Fruit fly (Drosophila melanogaster): ENCODE data around the gene Mettl14.

Mettl14 gene

DNA sequence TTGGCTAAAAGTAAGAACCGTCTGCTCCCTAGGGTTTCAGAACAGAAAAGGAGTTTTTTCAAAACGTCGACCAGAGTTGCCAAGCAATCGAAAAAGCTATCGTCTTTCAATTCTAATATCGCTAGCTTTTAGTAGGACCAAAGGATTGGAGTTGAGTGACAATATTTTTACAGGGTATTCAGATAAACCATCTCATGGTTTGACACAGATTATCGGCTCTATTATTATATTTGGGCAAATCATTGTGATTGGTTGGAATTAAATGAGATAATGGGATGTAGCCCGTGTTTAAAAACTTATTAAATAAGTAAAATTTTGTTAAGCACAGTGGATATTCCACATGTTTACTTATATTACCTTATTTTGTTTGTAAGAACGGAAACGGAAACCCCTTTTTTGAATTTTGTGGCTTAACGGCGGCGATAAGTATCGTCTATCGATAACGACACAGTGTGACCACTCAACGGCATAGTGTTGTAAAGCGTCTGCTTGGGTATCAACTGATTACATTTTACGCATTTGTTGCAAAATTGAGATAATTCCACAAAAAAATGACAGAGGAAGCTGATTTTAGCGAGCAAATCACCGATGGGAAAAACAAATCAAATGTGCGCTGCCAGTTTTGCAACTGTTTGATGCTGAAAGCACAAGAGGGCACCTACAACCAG, 11.8 kb downstream of the Mettl14 start, which contains the start of the genes mtsh and strat (continued):
- TF ChIP-seq hb (GFP tag; IDR thresholded peaks at IDR 0.05; ENCODE audit: partially characterized antibody) (no peak), CG12744 (GFP tag; optimal IDR thresholded peaks at IDR 0.05) (no peak), CG14667 (GFP tag; IDR thresholded peaks at IDR 0.05) (no peak), nerfin-2 (GFP tag; IDR thresholded peaks at IDR 0.05; ENCODE audit: partially characterized antibody) (peak; percentile 54; the same call in 1 of the 2 replicates), ro (GFP tag; IDR thresholded peaks at IDR 0.05) (no peak), NfI (GFP tag; optimal IDR thresholded peaks at IDR 0.05) (peak; percentile 64), GATAe (GFP tag; conservative IDR thresholded peaks at IDR 0.05) (peak; percentile 63; the same call in 1 of the 2 replicates), al (GFP tag; IDR thresholded peaks at IDR 0.05) (no peak), Sox102F (GFP tag; optimal IDR thresholded peaks at IDR 0.05) (no peak), CG13296 (GFP tag; optimal IDR thresholded peaks at IDR 0.05) (peak; percentile 81), CG2202 (tag; optimal IDR thresholded peaks at IDR 0.05) (no peak), Nf-YB (GFP tag; optimal IDR thresholded peaks at IDR 0.05) (no peak), ab (GFP tag; optimal IDR thresholded peaks at IDR 0.05) (no peak), Atf6 (GFP tag; IDR thresholded peaks at IDR 0.05) (peak; percentile 57; the same call in 1 of the 2 replicates), Xbp1 (GFP tag; optimal IDR thresholded peaks at IDR 0.05) (peak; percentile 66), CG11723 (GFP tag; optimal IDR thresholded peaks at IDR 0.05) (peak; percentile 32), ind (GFP tag; optimal IDR thresholded peaks at IDR 0.05) (peak; percentile 40), kni (GFP tag; optimal IDR thresholded peaks at IDR 0.05) (peak; percentile 45), bsh (GFP tag; optimal IDR thresholded peaks at IDR 0.05) (peak in 1 of 2 experiments; percentile 39), Meics (GFP tag; optimal IDR thresholded peaks at IDR 0.05) (peak; percentile 81), CG3065 (GFP tag; optimal IDR thresholded peaks at IDR 0.05) (peak; percentile 28), PHDP (tag; optimal IDR thresholded peaks at IDR 0.05) (peak; percentile 49), Hr39 (optimal IDR thresholded peaks at IDR 0.05) (no peak), CG10654 (GFP tag; optimal IDR thresholded peaks at IDR 0.05) (peak; percentile 40), pnt (GFP tag; optimal IDR thresholded peaks at IDR 0.05) (no peak), Optix (GFP tag; IDR thresholded peaks at IDR 0.05) (no peak), CG11093 (GFP tag; IDR thresholded peaks at IDR 0.05) (no peak), sob (GFP tag; IDR thresholded peaks at IDR 0.05) (peak; percentile 76), D19B (GFP tag; optimal IDR thresholded peaks at IDR 0.05) (peak; percentile 45), CG12659 (GFP tag; optimal IDR thresholded peaks at IDR 0.05) (peak; percentile 55), tup (GFP tag; optimal IDR thresholded peaks at IDR 0.05) (no peak), Bdp1 (GFP tag; optimal IDR thresholded peaks at IDR 0.05) (no peak), z (GFP tag; IDR thresholded peaks at IDR 0.05) (no peak), az2 (GFP tag; optimal IDR thresholded peaks at IDR 0.05) (peak; percentile 19), CG12942 (GFP tag; optimal IDR thresholded peaks at IDR 0.05) (no peak), CG8944 (GFP tag; optimal IDR thresholded peaks at IDR 0.05) (no peak), rib (GFP tag; IDR thresholded peaks at IDR 0.05) (no peak), CG10274 (GFP tag; optimal IDR thresholded peaks at IDR 0.05) (peak; percentile 27), CG3995 (GFP tag; optimal IDR thresholded peaks at IDR 0.05) (peak; percentile 26), eve (GFP tag; optimal IDR thresholded peaks at IDR 0.05) (no peak), gsb-n (tag; optimal IDR thresholded peaks at IDR 0.05) (peak; percentile 23), br (optimal IDR thresholded peaks at IDR 0.05) (no peak), CG9727 (GFP tag; optimal IDR thresholded peaks at IDR 0.05) (peak; percentile 82), CG8290 (GFP tag; optimal IDR thresholded peaks at IDR 0.05) (peak; percentile 16), CG8290 (tag; optimal IDR thresholded peaks at IDR 0.05) (no peak), Stat92E (GFP tag; optimal IDR thresholded peaks at IDR 0.05) (no peak), ham (GFP tag; IDR thresholded peaks at IDR 0.05) (no peak), CG18011 (GFP tag; optimal IDR thresholded peaks at IDR 0.05) (no peak), tin (GFP tag; optimal IDR thresholded peaks at IDR 0.05) (peak; percentile 35), CG2889 (GFP tag; IDR thresholded peaks at IDR 0.05) (no peak), sqz (GFP tag; optimal IDR thresholded peaks at IDR 0.05) (peak; percentile 55)
